Fruit fly (Drosophila melanogaster): ENCODE results near the gene CG32669.

The CG32669 gene

DNA sequence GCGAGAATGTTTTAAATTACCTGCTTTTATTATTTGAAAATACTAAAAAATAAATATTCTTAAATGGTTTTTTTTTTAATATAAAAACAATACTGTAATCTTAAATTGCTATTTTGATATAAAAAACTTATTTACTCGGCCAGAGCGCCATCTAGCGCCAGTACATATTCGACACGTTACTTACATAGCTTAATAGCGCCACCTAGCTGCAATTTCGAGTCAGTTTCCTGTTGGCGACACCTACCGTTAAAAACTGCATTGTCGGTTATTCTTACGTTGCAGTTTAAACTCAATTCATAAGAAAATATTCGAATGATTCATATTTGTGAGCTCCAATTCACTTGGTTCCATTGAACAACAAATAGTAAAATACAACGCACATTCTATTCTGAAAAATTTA, 12.5 kb downstream of the CG32669 start (continued):
- peak; percentile 57 for TF ChIP-seq ind (GFP tag; optimal IDR thresholded peaks at IDR 0.05)
- TF ChIP-seq stc (GFP tag; IDR thresholded peaks at IDR 0.05), result no peak
- peak; percentile 70 for TF ChIP-seq pum (GFP tag; optimal IDR thresholded peaks at IDR 0.05)
- TF ChIP-seq Ets97D (GFP tag; optimal IDR thresholded peaks at IDR 0.05), result peak; percentile 76
- peak; percentile 41; the same call in 1 of the 2 replicates for TF ChIP-seq Rx (GFP tag; IDR thresholded peaks at IDR 0.05)
- no peak for TF ChIP-seq CG43689 (GFP tag; IDR thresholded peaks at IDR 0.05)
- peak; percentile 21 to 74 for TF ChIP-seq chif (GFP tag; optimal IDR thresholded peaks at IDR 0.05)
- TF ChIP-seq CG12942 (GFP tag; optimal IDR thresholded peaks at IDR 0.05), result peak; percentile 45
- peak; percentile 46 for TF ChIP-seq CG3281 (GFP tag; optimal IDR thresholded peaks at IDR 0.05)
- TF ChIP-seq tna (GFP tag; IDR thresholded peaks at IDR 0.05; ENCODE audit: partially characterized antibody), result no peak
- TF ChIP-seq ham (GFP tag; IDR thresholded peaks at IDR 0.05), result no peak
- no peak for TF ChIP-seq ERR (GFP tag; optimal IDR thresholded peaks at IDR 0.05)
- peak; percentile 63 for TF ChIP-seq Antp (GFP tag; optimal IDR thresholded peaks at IDR 0.05)
- TF ChIP-seq CG15696 (tag; optimal IDR thresholded peaks at IDR 0.05), result peak; percentile 81
- TF ChIP-seq Camta (GFP tag; optimal IDR thresholded peaks at IDR 0.05), result peak; percentile 17
- TF ChIP-seq luna (GFP tag; optimal IDR thresholded peaks at IDR 0.05), result no peak
- peak; percentile 6 for TF ChIP-seq Max (GFP tag; optimal IDR thresholded peaks at IDR 0.05)
- no peak for TF ChIP-seq hth (optimal IDR thresholded peaks at IDR 0.05)
- peak; percentile 77 for TF ChIP-seq NfI (GFP tag; optimal IDR thresholded peaks at IDR 0.05)
- peak; percentile 68; the same call in 1 of the 2 replicates for TF ChIP-seq lmd (GFP tag; IDR thresholded peaks at IDR 0.05)
- peak; percentile 32 for TF ChIP-seq CG4617 (GFP tag; optimal IDR thresholded peaks at IDR 0.05; ENCODE audit: borderline replicate concordance)
- peak; percentile 82 for TF ChIP-seq CG32532 (GFP tag; IDR thresholded peaks at IDR 0.05)
- TF ChIP-seq sisA (GFP tag; IDR thresholded peaks at IDR 0.05), result peak; percentile 67
- no peak for TF ChIP-seq Drgx (GFP tag; IDR thresholded peaks at IDR 0.05)
- no peak for TF ChIP-seq CG6272 (GFP tag; IDR thresholded peaks at IDR 0.05)
- no peak for TF ChIP-seq Sry-β (GFP tag; optimal IDR thresholded peaks at IDR 0.05)
- peak; percentile 6 for TF ChIP-seq ATbp (GFP tag; optimal IDR thresholded peaks at IDR 0.05)
- TF ChIP-seq CG1529 (GFP tag; optimal IDR thresholded peaks at IDR 0.05), result no peak
- no peak for TF ChIP-seq CG14667 (GFP tag; IDR thresholded peaks at IDR 0.05)
- no peak for TF ChIP-seq psq (GFP tag; optimal IDR thresholded peaks at IDR 0.05)
- no peak for TF ChIP-seq org-1 (GFP tag; optimal IDR thresholded peaks at IDR 0.05)
- no peak for TF ChIP-seq CG14860 (GFP tag; IDR thresholded peaks at IDR 0.05; ENCODE audit: partially characterized antibody)
- peak; percentile 49 for TF ChIP-seq dmrt11E (tag; optimal IDR thresholded peaks at IDR 0.05)
- TF ChIP-seq zen2 (GFP tag; IDR thresholded peaks at IDR 0.05; ENCODE audit: partially characterized antibody), result no peak
- TF ChIP-seq Gsc (GFP tag; IDR thresholded peaks at IDR 0.05), result no peak
- peak; percentile 25 for TF ChIP-seq CG6813 (GFP tag; optimal IDR thresholded peaks at IDR 0.05)
- TF ChIP-seq MBD-R2 (GFP tag; IDR thresholded peaks at IDR 0.05), result no peak
- peak; percentile 51; the same call in 2 of the 3 replicates for TF ChIP-seq Optix (GFP tag; IDR thresholded peaks at IDR 0.05)
- no peak for TF ChIP-seq tll (GFP tag; optimal IDR thresholded peaks at IDR 0.05)
- peak; percentile 40 for TF ChIP-seq trem (tag; optimal IDR thresholded peaks at IDR 0.05)
- peak; percentile 46; the same call in 1 of the 3 replicates for TF ChIP-seq H15 (GFP tag; IDR thresholded peaks at IDR 0.05)
- TF ChIP-seq CG18764 (GFP tag; optimal IDR thresholded peaks at IDR 0.05), result peak; percentile 49
- no peak for TF ChIP-seq Dll (GFP tag; IDR thresholded peaks at IDR 0.05; ENCODE audit: partially characterized antibody)
- TF ChIP-seq sc (optimal IDR thresholded peaks at IDR 0.05), result no peak
- TF ChIP-seq sc (GFP tag; optimal IDR thresholded peaks at IDR 0.05), result no peak
- no peak; the same call in 2 of the 3 replicates for TF ChIP-seq CG6175 (GFP tag; IDR thresholded peaks at IDR 0.05)
- peak; percentile 36 for TF ChIP-seq NK7.1 (GFP tag; optimal IDR thresholded peaks at IDR 0.05)
- no peak for TF ChIP-seq vnd (GFP tag; IDR thresholded peaks at IDR 0.05; ENCODE audit: partially characterized antibody)
- TF ChIP-seq CG13287 (GFP tag; IDR thresholded peaks at IDR 0.05; ENCODE audit: partially characterized antibody), result no peak
- peak; percentile 45 for TF ChIP-seq dmrt99B (tag; optimal IDR thresholded peaks at IDR 0.05)
- TF ChIP-seq nerfin-2 (GFP tag; IDR thresholded peaks at IDR 0.05; ENCODE audit: partially characterized antibody), result no peak

All from whole organism, embryonic.